Fruit fly (Drosophila melanogaster): ENCODE results near the gene CG15056.

Gene CG15056

DNA sequence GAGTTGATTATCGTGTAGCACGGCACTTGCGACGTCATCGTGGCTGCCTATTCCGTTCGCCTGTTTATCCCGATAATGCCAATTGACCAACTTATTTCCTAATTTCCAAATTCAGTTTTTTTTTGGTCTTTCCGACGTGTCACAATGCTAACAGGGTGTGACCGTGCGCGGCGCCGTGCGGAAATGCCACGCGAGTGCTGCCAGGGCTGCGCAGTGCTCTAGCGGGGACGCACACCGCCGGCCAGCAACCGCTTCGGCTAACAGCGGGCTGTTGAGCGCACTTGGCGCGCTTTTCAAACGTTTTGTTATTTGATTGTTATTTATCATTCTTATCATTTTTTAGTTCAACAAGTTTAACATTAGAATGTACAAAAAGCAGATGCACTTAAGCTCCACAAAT is 30.2 kb upstream of the CG15056 start, which contains the start of gene betaCOP (continued):
- TF ChIP-seq CG6813 (GFP tag; optimal IDR thresholded peaks at IDR 0.05), result no peak
- no peak for TF ChIP-seq CG2199 (GFP tag; IDR thresholded peaks at IDR 0.05)
- TF ChIP-seq CG12071 (GFP tag; optimal IDR thresholded peaks at IDR 0.05), result no peak
- no peak for TF ChIP-seq z (GFP tag; IDR thresholded peaks at IDR 0.05)
- TF ChIP-seq aop (GFP tag; IDR thresholded peaks at IDR 0.05), result no peak
- no peak for TF ChIP-seq bcd (GFP tag; optimal IDR thresholded peaks at IDR 0.05)
- TF ChIP-seq CG2889 (GFP tag; IDR thresholded peaks at IDR 0.05), result no peak
- peak; percentile 100 for TF ChIP-seq CG17186 (GFP tag; optimal IDR thresholded peaks at IDR 0.05)
- no peak for TF ChIP-seq CG5245 (GFP tag; optimal IDR thresholded peaks at IDR 0.05)
- no peak for TF ChIP-seq trh (GFP tag; optimal IDR thresholded peaks at IDR 0.05)
- no peak for TF ChIP-seq CG6272 (GFP tag; IDR thresholded peaks at IDR 0.05)
- TF ChIP-seq cad (GFP tag; optimal IDR thresholded peaks at IDR 0.05), result no peak
- TF ChIP-seq tgo (GFP tag; IDR thresholded peaks at IDR 0.05), result no peak
- TF ChIP-seq cato (GFP tag; optimal IDR thresholded peaks at IDR 0.05; ENCODE audit: borderline replicate concordance), result no peak
- TF ChIP-seq Aef1 (GFP tag; IDR thresholded peaks at IDR 0.05), result no peak
- TF ChIP-seq hkb (optimal IDR thresholded peaks at IDR 0.05), result peak; percentile 51
- TF ChIP-seq hkb (GFP tag; IDR thresholded peaks at IDR 0.05), result no peak
- no peak for TF ChIP-seq lov (optimal IDR thresholded peaks at IDR 0.05)
- TF ChIP-seq lov (GFP tag; IDR thresholded peaks at IDR 0.05), result no peak
- TF ChIP-seq CG16863 (GFP tag; optimal IDR thresholded peaks at IDR 0.05), result no peak
- no peak for TF ChIP-seq CG10431 (GFP tag; optimal IDR thresholded peaks at IDR 0.05)
- TF ChIP-seq CG1832 (GFP tag; optimal IDR thresholded peaks at IDR 0.05), result no peak
- no peak for TF ChIP-seq Gsc (GFP tag; IDR thresholded peaks at IDR 0.05)
- TF ChIP-seq ewg (GFP tag; optimal IDR thresholded peaks at IDR 0.05), result peak; percentile 17
- peak; percentile 92 for TF ChIP-seq CG7928 (GFP tag; optimal IDR thresholded peaks at IDR 0.05)
- TF ChIP-seq Dref (GFP tag; IDR thresholded peaks at IDR 0.05), result peak; percentile 48
- no peak for TF ChIP-seq wor (GFP tag; IDR thresholded peaks at IDR 0.05)
- peak; percentile 40; the same call in 1 of the 2 replicates for TF ChIP-seq Bgb (GFP tag; IDR thresholded peaks at IDR 0.05; ENCODE audit: partially characterized antibody)
- TF ChIP-seq CG12219 (GFP tag; optimal IDR thresholded peaks at IDR 0.05), result no peak
- TF ChIP-seq Elba2 (GFP tag; optimal IDR thresholded peaks at IDR 0.05), result peak; percentile 88
- no peak for TF ChIP-seq al (GFP tag; IDR thresholded peaks at IDR 0.05)
- TF ChIP-seq CG32532 (GFP tag; IDR thresholded peaks at IDR 0.05), result no peak
- no peak for TF ChIP-seq vfl (GFP tag; optimal IDR thresholded peaks at IDR 0.05)
- TF ChIP-seq tx (GFP tag; optimal IDR thresholded peaks at IDR 0.05), result no peak
- peak; percentile 26 for TF ChIP-seq ftz-f1 (GFP tag; optimal IDR thresholded peaks at IDR 0.05)
- TF ChIP-seq gfzf (GFP tag; optimal IDR thresholded peaks at IDR 0.05), result peak; percentile 96
- no peak for TF ChIP-seq CG6254 (GFP tag; optimal IDR thresholded peaks at IDR 0.05)
- TF ChIP-seq Mad (GFP tag; optimal IDR thresholded peaks at IDR 0.05), result no peak
- TF ChIP-seq Med (GFP tag), result peak; percentile 81
- TF ChIP-seq CG12942 (GFP tag; optimal IDR thresholded peaks at IDR 0.05), result no peak
- no peak for TF ChIP-seq nerfin-2 (GFP tag; IDR thresholded peaks at IDR 0.05; ENCODE audit: partially characterized antibody)
- no peak for TF ChIP-seq Fer1 (GFP tag; optimal IDR thresholded peaks at IDR 0.05)
- no peak for TF ChIP-seq CG6854 (GFP tag; optimal IDR thresholded peaks at IDR 0.05)
- no peak for TF ChIP-seq CTCF (GFP tag; optimal IDR thresholded peaks at IDR 0.05)
- no peak for TF ChIP-seq CG17385 (GFP tag; optimal IDR thresholded peaks at IDR 0.05)
- no peak for TF ChIP-seq ssp (GFP tag; IDR thresholded peaks at IDR 0.05)
- peak; percentile 69 for TF ChIP-seq Lhr (GFP tag; optimal IDR thresholded peaks at IDR 0.05)
- no peak for TF ChIP-seq dpn (GFP tag; optimal IDR thresholded peaks at IDR 0.05)
- no peak for TF ChIP-seq CG15011 (GFP tag; optimal IDR thresholded peaks at IDR 0.05)
- peak; percentile 8 for TF ChIP-seq sens (GFP tag)
- no peak for TF ChIP-seq CG12104 (GFP tag; optimal IDR thresholded peaks at IDR 0.05)
- no peak for TF ChIP-seq CG1233 (GFP tag; optimal IDR thresholded peaks at IDR 0.05)
- no peak for TF ChIP-seq Optix (GFP tag; IDR thresholded peaks at IDR 0.05)
- no peak for TF ChIP-seq Atf6 (GFP tag; IDR thresholded peaks at IDR 0.05)
